Worm (Caenorhabditis elegans): ENCODE data around the gene set-16.

ce11 chrIII:13682019-13682418, 38.3 kb downstream of the set-16 start:
- no peak for TF ChIP-seq lsy-2 (tag; optimal IDR thresholded peaks at IDR 0.05)
- no peak for TF ChIP-seq lin-15B (tag; optimal IDR thresholded peaks at IDR 0.05)
- no peak for TF ChIP-seq lin-13 (GFP tag; optimal IDR thresholded peaks at IDR 0.05)
- no peak for TF ChIP-seq ztf-11 (tag; optimal IDR thresholded peaks at IDR 0.05)
- TF ChIP-seq xbp-1 (tag; optimal IDR thresholded peaks at IDR 0.05) = no peak
- TF ChIP-seq fos-1 (tag; optimal IDR thresholded peaks at IDR 0.05) = no peak
- no peak for TF ChIP-seq egl-27 (tag; optimal IDR thresholded peaks at IDR 0.05)
- no peak for TF ChIP-seq dpl-1 (GFP tag; optimal IDR thresholded peaks at IDR 0.05)
- TF ChIP-seq tbx-2 (tag; optimal IDR thresholded peaks at IDR 0.05) = no peak
- no peak for TF ChIP-seq sup-37 (GFP tag; optimal IDR thresholded peaks at IDR 0.05)
- TF ChIP-seq blmp-1 (tag; optimal IDR thresholded peaks at IDR 0.05) = no peak
- no peak for TF ChIP-seq nhr-237 (tag; optimal IDR thresholded peaks at IDR 0.05)
- TF ChIP-seq nhr-11 (tag; optimal IDR thresholded peaks at IDR 0.05) = no peak
